Worm (Caenorhabditis elegans) whole organism, L4 larva: ENCODE data around the gene glb-9.
A peak's percentile ranks its signal among the peaks of the same experiment; 100 is the strongest.

Source experiments
- R02D3.7 ChIP-seq: fragments of 150-350 bp; sonication (generic microtip); optimal IDR thresholded peaks from 3 replicates; lab custom pipeline; 2014; ENCODE audit warnings: missing biosample characterization, missing genetic modification characterization
- Y75B8A.6 ChIP-seq: fragments of 200-800 bp; sonication (Bioruptor generic); IDR thresholded peaks from 2 replicates; pipeline ENCODE4 v1.3.6; 2022; ENCODE audit warnings: missing genetic modification reagents, missing genetic modification characterization, missing compliant biosample characterization
- ceh-28 ChIP-seq: fragments of 150-350 bp; optimal IDR thresholded peaks from 2 replicates; lab custom pipeline; 2014; ENCODE audit warnings: missing biosample characterization, missing genetic modification reagents, missing genetic modification characterization
- daf-12 ChIP-seq: fragments of 150-350 bp; optimal IDR thresholded peaks from 2 replicates; lab custom pipeline; 2014; ENCODE audit warnings: missing biosample characterization, missing genetic modification reagents, missing genetic modification characterization
- hlh-11 ChIP-seq: fragments of 200-800 bp; sonication (Bioruptor generic); optimal IDR thresholded peaks from 2 replicates; lab custom pipeline; 2018; ENCODE audit warnings: mild to moderate bottlenecking, missing genetic modification characterization, missing compliant biosample characterization
- jun-1 ChIP-seq: fragments of 150-350 bp; optimal IDR thresholded peaks from 2 replicates; lab custom pipeline; 2014; ENCODE audit warnings: missing biosample characterization, missing genetic modification reagents, missing genetic modification characterization
- lin-13 ChIP-seq: fragments of 150-350 bp; optimal IDR thresholded peaks from 2 replicates; lab custom pipeline; 2014; ENCODE audit warnings: missing biosample characterization, missing genetic modification reagents, missing genetic modification characterization
- lin-15B ChIP-seq: fragments of 150-350 bp; sonication (generic microtip); optimal IDR thresholded peaks from 3 replicates; lab custom pipeline; 2014; ENCODE audit warnings: missing biosample characterization, missing genetic modification characterization
- lin-39 ChIP-seq: fragments of 150-350 bp; optimal IDR thresholded peaks from 2 replicates; lab custom pipeline; 2014; ENCODE audit warnings: missing biosample characterization, missing genetic modification reagents, missing genetic modification characterization
- nhr-28 ChIP-seq: fragments of 150-350 bp; optimal IDR thresholded peaks from 2 replicates; lab custom pipeline; 2014; ENCODE audit warnings: missing biosample characterization, missing genetic modification characterization
- unc-130 ChIP-seq: sonication (generic microtip); optimal IDR thresholded peaks from 2 replicates; lab custom pipeline; 2016; ENCODE audit warnings: missing genetic modification reagents, missing genetic modification characterization, missing compliant biosample characterization
- unc-62 ChIP-seq, 3 experiments: fragments of 150-350 bp in 1 of 3; sonication (generic microtip); optimal IDR thresholded peaks in 2 of 3; peaks in 1 of 3; 1 replicate in 1 of 3; 2 replicates in 2 of 3; lab custom pipeline; 2014 to 2017; ENCODE audit warnings: missing biosample characterization in 3 of 3, missing genetic modification characterization in 3 of 3, missing genetic modification reagents in 3 of 3, missing genotype in 1 of 3
- ztf-11 ChIP-seq: fragments of 150-350 bp; optimal IDR thresholded peaks from 2 replicates; lab custom pipeline; 2014; ENCODE audit warnings: missing biosample characterization, missing genetic modification characterization

DNA sequence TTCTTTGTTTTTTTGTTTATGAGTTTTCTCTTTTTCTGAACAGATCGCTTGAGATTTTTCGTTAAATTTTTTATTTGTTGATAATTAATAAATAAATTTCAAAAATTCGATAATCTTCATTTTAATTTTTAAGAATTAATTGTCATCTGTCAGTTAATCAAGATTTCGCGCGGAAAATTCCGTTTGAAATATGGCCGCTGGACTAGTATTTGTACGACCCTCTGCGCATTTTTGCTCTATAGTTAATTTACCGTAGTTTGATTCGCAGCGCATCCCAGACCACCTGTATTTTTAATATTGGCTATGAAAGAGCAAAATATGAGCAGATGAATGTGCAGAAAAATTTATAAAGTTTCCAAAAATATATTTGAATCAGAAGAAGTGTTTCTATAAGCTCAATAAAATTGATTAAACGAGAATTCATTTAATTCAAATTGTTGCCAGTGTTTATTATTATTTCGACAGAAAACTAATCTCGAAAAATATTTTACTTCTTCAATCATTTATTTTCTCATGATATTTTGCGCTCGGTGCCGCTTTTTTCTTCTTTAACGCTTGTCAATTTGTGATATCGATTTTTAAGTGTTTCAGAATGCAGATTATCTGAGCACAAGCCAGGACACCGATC, 18.6 kb upstream of the glb-9 start, which contains the start of gene nfi-1:
- no peak for TF ChIP-seq lin-39
- no peak for TF ChIP-seq jun-1 (tag; lab: Kevin White, UChicago)
- no peak for TF ChIP-seq R02D3.7 (tag; lab: Kevin White, UChicago)
- no peak for TF ChIP-seq ztf-11 (tag; lab: Kevin White, UChicago)
- TF ChIP-seq nhr-28 (tag; lab: Kevin White, UChicago): peak; percentile 41
- TF ChIP-seq unc-62 (GFP tag; optimal IDR thresholded peaks at IDR 0.05 in 1 of 2; lab: Kevin White, UChicago): no peak
- TF ChIP-seq unc-62 (tag; optimal IDR thresholded peaks at IDR 0.05; lab: Kevin White, UChicago): no peak
- TF ChIP-seq unc-130: peak; percentile 65
- no peak for TF ChIP-seq ceh-28 (tag; lab: Kevin White, UChicago)
- no peak for TF ChIP-seq lin-15B
- no peak for TF ChIP-seq daf-12 (tag; lab: Kevin White, UChicago)
- TF ChIP-seq hlh-11: peak; percentile 36
- no peak for TF ChIP-seq Y75B8A.6 (GFP tag; lab: Robert Waterston, UW)
- TF ChIP-seq lin-13 (GFP tag; lab: Kevin White, UChicago): no peak
